Fruit fly (Drosophila melanogaster) whole organism, wandering third instar larva: Measurements from ENCODE around the gene CG10089.

Source experiments
- Abd-B ChIP-seq: fragments of >200 bp; optimal IDR thresholded peaks from 2 replicates; lab custom pipeline; 2017; ENCODE audit warnings: missing biosample characterization, missing genetic modification characterization
- CG32264 ChIP-seq: fragments of 200-800 bp; sonication (Bioruptor generic); optimal IDR thresholded peaks from 2 replicates; lab custom pipeline; 2016; ENCODE audit warnings: missing biosample characterization, missing genetic modification characterization
- CrebA ChIP-seq: fragments of 200-800 bp; sonication (Bioruptor generic); optimal IDR thresholded peaks from 2 replicates; lab custom pipeline; 2016; ENCODE audit warnings: missing biosample characterization, mild to moderate bottlenecking, missing genetic modification characterization, borderline replicate concordance
- Dfd ChIP-seq: fragments of >200 bp; optimal IDR thresholded peaks from 2 replicates; lab custom pipeline; 2017; ENCODE audit warnings: missing biosample characterization, missing genetic modification characterization
- HLH106 ChIP-seq: fragments of 200-800 bp; optimal IDR thresholded peaks from 3 replicates; lab custom pipeline; 2019; ENCODE audit warnings: missing biosample characterization, mild to moderate bottlenecking, missing genetic modification characterization, moderate library complexity
- Hr78 ChIP-seq: fragments of >200 bp; optimal IDR thresholded peaks from 2 replicates; lab custom pipeline; 2017; ENCODE audit warnings: missing biosample characterization, missing genetic modification characterization
- Jra ChIP-seq: sonication (Bioruptor generic); optimal IDR thresholded peaks from 2 replicates; lab custom pipeline; 2016; ENCODE audit warnings: missing biosample characterization, missing genetic modification characterization
- Mio ChIP-seq: sonication (Bioruptor generic); optimal IDR thresholded peaks from 2 replicates; lab custom pipeline; 2016; ENCODE audit warnings: missing biosample characterization, missing genetic modification characterization
- Myc ChIP-seq: fragments of >200 bp; optimal IDR thresholded peaks from 2 replicates; lab custom pipeline; 2017
- N ChIP-seq: fragments of >200 bp; optimal IDR thresholded peaks from 2 replicates; lab custom pipeline; 2018; ENCODE audit warnings: missing biosample characterization, missing external identifiers, missing genetic modification characterization
- OdsH ChIP-seq: fragments of 200-800 bp; sonication (Bioruptor generic); optimal IDR thresholded peaks from 2 replicates; lab custom pipeline; 2016; ENCODE audit warnings: missing biosample characterization, mild to moderate bottlenecking, missing genetic modification characterization
- Vsx2 ChIP-seq: fragments of 200-300, 225-300 bp; sonication (Bioruptor generic); optimal IDR thresholded peaks from 2 replicates; lab custom pipeline; 2018; ENCODE audit warnings: missing biosample characterization, missing genetic modification characterization; ENCODE audit not compliant: partially characterized antibody
- br ChIP-seq: fragments of 200-800 bp; sonication (Bioruptor generic); optimal IDR thresholded peaks from 2 replicates; lab custom pipeline; 2016; ENCODE audit warnings: missing biosample characterization, missing genetic modification characterization
- dl ChIP-seq, 2 experiments: fragments of 175-275, 200-275 bp in 1 of 2; fragments of 200-275 bp in 1 of 2; sonication (Bioruptor generic); optimal IDR thresholded peaks; lab custom pipeline; 2018; ENCODE audit warnings: mild to moderate bottlenecking in 2 of 2, missing biosample characterization in 2 of 2, missing genetic modification characterization in 2 of 2, moderate library complexity in 2 of 2; ENCODE audit not compliant: partially characterized antibody in 2 of 2, insufficient read depth in 1 of 2
- dsf ChIP-seq: sonication (Bioruptor generic); optimal IDR thresholded peaks from 2 replicates; lab custom pipeline; 2016; ENCODE audit warnings: missing biosample characterization, missing genetic modification characterization, borderline replicate concordance
- ey ChIP-seq: fragments of 200-800 bp; sonication (Bioruptor generic); optimal IDR thresholded peaks from 2 replicates; lab custom pipeline; 2016; ENCODE audit warnings: missing biosample characterization, missing genetic modification characterization
- fru ChIP-seq: fragments of 200-800 bp; sonication (Bioruptor generic); optimal IDR thresholded peaks from 3 replicates; lab custom pipeline; 2016; ENCODE audit warnings: missing biosample characterization, mild to moderate bottlenecking, missing genetic modification characterization
- h ChIP-seq: fragments of 200-800 bp; sonication (Bioruptor generic); optimal IDR thresholded peaks from 3 replicates; lab custom pipeline; 2016; ENCODE audit warnings: missing biosample characterization, mild to moderate bottlenecking, missing genetic modification characterization
- psq ChIP-seq: fragments of 200-800 bp; sonication (Bioruptor generic); optimal IDR thresholded peaks from 3 replicates; lab custom pipeline; 2017; ENCODE audit warnings: missing biosample characterization, mild to moderate bottlenecking, missing genetic modification characterization, moderate library complexity
- rgr ChIP-seq: fragments of 200-800 bp; sonication (Bioruptor generic); optimal IDR thresholded peaks from 3 replicates; lab custom pipeline; 2016; ENCODE audit warnings: missing biosample characterization, mild to moderate bottlenecking, missing genetic modification characterization
- sage ChIP-seq: fragments of 200-800 bp; sonication (Bioruptor generic); optimal IDR thresholded peaks from 2 replicates; lab custom pipeline; 2016; ENCODE audit warnings: missing biosample characterization, mild to moderate bottlenecking, missing genetic modification characterization
- usp ChIP-seq: fragments of >200 bp; optimal IDR thresholded peaks from 2 replicates; lab custom pipeline; 2017; ENCODE audit warnings: missing biosample characterization, missing genetic modification characterization
- woc ChIP-seq: sonication (Bioruptor generic); optimal IDR thresholded peaks from 2 replicates; lab custom pipeline; 2016; ENCODE audit warnings: missing biosample characterization, mild to moderate bottlenecking, missing genetic modification characterization

The CG10089 gene

dm6 chr3L:13430171-13430570 is 44.4 kb downstream of the CG10089 start:
- peak; percentile 94 for TF ChIP-seq Dfd (GFP tag; lab: Kevin White, UChicago)
- TF ChIP-seq dl (GFP tag; optimal IDR thresholded peaks at IDR 0.05; lab: Kevin White, UChicago; ENCODE audit: insufficient read depth in 1 of 2, partially characterized antibody in 2 of 2) = no peak

dm6 chr3L:13426573-13426972 is 48.0 kb downstream of the CG10089 start, which contains the start of gene CG14105:
CG14105 (minus strand) TSS chr3L:13426673.
- TF ChIP-seq dsf (GFP tag; lab: Kevin White, UChicago) = no peak

dm6 chr3L:13425571-13425970 is 49.0 kb downstream of the CG10089 start, which contains the start of gene CG14106:
CG14106 (minus strand) TSS chr3L:13425671.
- TF ChIP-seq br (no peak), Jra (no peak)
- TF ChIP-seq, all 38 proteins: peak for 0

dm6 chr3L:13424068-13424467 is 50.5 kb downstream of the CG10089 start, which contains the start of gene CG33263:
CG33263 (minus strand) TSS chr3L:13424168.
- no peak for TF ChIP-seq rgr (GFP tag; lab: Kevin White, UChicago)
- no peak for TF ChIP-seq Abd-B (GFP tag; lab: Kevin White, UChicago)
- no peak for TF ChIP-seq Myc (lab: Kevin White, UChicago)
- TF ChIP-seq ey (GFP tag; lab: Kevin White, UChicago) = no peak
- no peak for TF ChIP-seq OdsH (GFP tag; lab: Kevin White, UChicago)
- no peak for TF ChIP-seq HLH106 (tag; lab: Kevin White, UChicago)
- TF ChIP-seq woc (GFP tag; lab: Kevin White, UChicago) = no peak

- TF ChIP-seq Myc (lab: Kevin White, UChicago) (no peak), Hr78 (GFP tag; lab: Kevin White, UChicago) (no peak), sage (GFP tag; lab: Kevin White, UChicago) (no peak), CrebA (GFP tag; lab: Kevin White, UChicago) (no peak), N (GFP tag; lab: Kevin White, UChicago) (no peak), Abd-B (GFP tag; lab: Kevin White, UChicago) (no peak), psq (GFP tag; lab: Kevin White, UChicago) (no peak), dsf (GFP tag; lab: Kevin White, UChicago) (no peak), usp (no peak), h (GFP tag; lab: Kevin White, UChicago) (no peak), woc (GFP tag; lab: Kevin White, UChicago) (no peak), Vsx2 (GFP tag; lab: Kevin White, UChicago) (no peak)
These were observed 52.2 kb downstream of the CG10089 start, which contains the start of gene CG32121 for dm6 chr3L:13422286-13422787. CG32121 (minus strand) TSS chr3L:13422336.

- TF ChIP-seq Myc (lab: Kevin White, UChicago) (no peak), Mio (GFP tag; lab: Kevin White, UChicago) (no peak), Vsx2 (GFP tag; lab: Kevin White, UChicago) (no peak), fru (no peak), CG32264 (GFP tag; lab: Kevin White, UChicago) (no peak)
These were observed 54.4 kb downstream of the CG10089 start for dm6 chr3L:13420212-13420611.
